Worm (Caenorhabditis elegans): ENCODE measurements around the gene F46B3.16.

Gene F46B3.16

DNA sequence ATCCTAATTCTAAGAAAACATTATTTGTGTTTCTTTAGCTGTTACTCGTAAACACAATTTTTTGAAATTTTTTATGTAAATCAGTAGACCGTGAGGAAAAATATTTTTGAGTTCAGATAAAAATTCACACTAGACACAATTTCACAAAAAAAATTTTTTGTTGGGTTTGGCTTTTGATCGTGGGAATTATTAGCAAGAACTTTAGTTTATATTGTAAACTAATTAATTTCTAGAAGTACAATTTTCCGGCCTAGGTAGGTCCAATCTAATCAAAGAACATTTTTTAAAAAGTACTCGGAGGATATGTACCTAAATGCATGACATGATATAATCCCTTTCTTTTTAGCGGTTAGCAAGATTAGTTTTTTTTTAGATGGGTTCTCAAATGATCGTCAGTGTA is 45.8 kb downstream of the F46B3.16 start:
- no peak for TF ChIP-seq ceh-82 (tag; optimal IDR thresholded peaks at IDR 0.05)

ce11 chrV:20681120-20681519 is 46.7 kb downstream of the F46B3.16 start, which contains the start of gene srsx-35:
srsx-35 (plus strand) TSS chrV:20681420.
- no peak for TF ChIP-seq lin-11 (tag; optimal IDR thresholded peaks at IDR 0.05)
- TF ChIP-seq ama-1 (optimal IDR thresholded peaks at IDR 0.05) = no peak
- TF ChIP-seq sma-3 (GFP tag; optimal IDR thresholded peaks at IDR 0.05) = no peak
- no peak for TF ChIP-seq sem-4 (tag; optimal IDR thresholded peaks at IDR 0.05)
- TF ChIP-seq nhr-11 (tag; optimal IDR thresholded peaks at IDR 0.05) = no peak
- no peak for TF ChIP-seq zag-1 (tag; optimal IDR thresholded peaks at IDR 0.05)
- no peak for TF ChIP-seq mab-5 (tag; optimal IDR thresholded peaks at IDR 0.05)
- no peak for TF ChIP-seq nhr-129 (tag; optimal IDR thresholded peaks at IDR 0.05)
- no peak for TF ChIP-seq ztf-4 (tag; optimal IDR thresholded peaks at IDR 0.05)
- no peak for TF ChIP-seq nhr-12 (tag; optimal IDR thresholded peaks at IDR 0.05)
- TF ChIP-seq blmp-1 (tag; optimal IDR thresholded peaks at IDR 0.05; ENCODE audit: insufficient read depth) = no peak
- no peak for TF ChIP-seq ZK546.5 (tag; optimal IDR thresholded peaks at IDR 0.05)
- no peak for TF ChIP-seq unc-39 (tag; optimal IDR thresholded peaks at IDR 0.05)

DNA sequence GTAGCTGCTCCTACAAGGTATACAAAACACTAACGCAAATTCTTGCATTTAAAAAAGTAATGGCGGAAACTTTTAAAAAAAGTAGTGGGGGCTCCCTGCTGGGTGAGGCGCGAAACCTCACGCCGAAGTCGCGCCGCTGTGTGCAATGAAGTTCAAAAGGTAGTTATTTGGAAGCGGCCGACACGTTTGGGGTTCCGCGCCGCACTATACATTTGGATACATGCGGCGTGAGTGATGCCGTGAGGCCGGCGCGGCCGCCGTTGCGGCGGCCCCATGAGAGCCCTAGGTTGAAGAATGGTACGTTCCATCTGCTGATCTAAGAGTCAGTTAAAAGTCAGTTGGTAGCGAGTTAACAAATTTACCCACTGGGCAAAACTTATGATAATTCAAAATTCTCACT is 47.4 kb downstream of the F46B3.16 start:
- no peak for TF ChIP-seq mbf-1 (tag; optimal IDR thresholded peaks at IDR 0.05)
- no peak for TF ChIP-seq nhr-77 (tag; optimal IDR thresholded peaks at IDR 0.05)
- TF ChIP-seq snpc-4 (tag; optimal IDR thresholded peaks at IDR 0.05) = peak; percentile 75

- TF ChIP-seq unc-62 (GFP tag; optimal IDR thresholded peaks at IDR 0.05) = no peak
- no peak for TF ChIP-seq lin-11 (tag; optimal IDR thresholded peaks at IDR 0.05)
- no peak for TF ChIP-seq gmeb-1 (tag; optimal IDR thresholded peaks at IDR 0.05)
- no peak for TF ChIP-seq zag-1 (tag; optimal IDR thresholded peaks at IDR 0.05)
- TF ChIP-seq Y55F3AM.14 (GFP tag; optimal IDR thresholded peaks at IDR 0.05) = no peak
- TF ChIP-seq mdl-1 (tag; optimal IDR thresholded peaks at IDR 0.05) = no peak
- no peak for TF ChIP-seq alr-1 (tag; optimal IDR thresholded peaks at IDR 0.05)
- TF ChIP-seq nhr-11 (tag; optimal IDR thresholded peaks at IDR 0.05) = no peak
- TF ChIP-seq mab-5 (tag; optimal IDR thresholded peaks at IDR 0.05) = no peak
- no peak for TF ChIP-seq ceh-16 (tag; optimal IDR thresholded peaks at IDR 0.05)
- TF ChIP-seq ceh-82 (tag; optimal IDR thresholded peaks at IDR 0.05) = no peak
These were observed 47.9 kb downstream of the F46B3.16 start for ce11 chrV:20682309-20682708.

Data from whole organism, L2 larva.